Worm (Caenorhabditis elegans): ENCODE data around the gene srw-76.

DNA sequence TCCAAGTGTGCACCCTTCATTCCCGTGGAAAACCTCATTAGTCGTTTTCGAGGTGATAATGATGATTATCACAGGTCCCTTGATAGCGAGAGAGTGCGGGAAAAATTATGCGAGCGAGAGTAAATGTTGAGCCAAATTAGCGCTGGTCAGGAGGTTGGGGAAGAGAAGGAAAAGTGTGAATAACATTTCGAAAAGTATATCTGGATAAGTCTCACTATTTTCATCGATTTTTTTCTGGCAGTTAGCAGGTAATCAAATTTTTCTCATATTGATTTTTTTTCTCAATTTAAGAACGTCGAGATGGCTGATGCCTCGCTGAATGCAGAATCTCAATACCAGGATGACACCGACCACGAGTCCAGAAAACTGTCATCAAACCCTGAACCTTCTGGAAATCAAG, 9.1 kb downstream of the srw-76 start, which contains the start of gene W06G6.2:
- TF ChIP-seq nhr-11 (tag; optimal IDR thresholded peaks at IDR 0.05): no peak
- no peak for TF ChIP-seq ttx-3 (tag; optimal IDR thresholded peaks at IDR 0.05)
- TF ChIP-seq ama-1 (optimal IDR thresholded peaks at IDR 0.05): no peak
- no peak for TF ChIP-seq unc-55 (GFP tag; optimal IDR thresholded peaks at IDR 0.05)
- TF ChIP-seq pha-4 (tag; optimal IDR thresholded peaks at IDR 0.05): no peak
- TF ChIP-seq ceh-45 (GFP tag; IDR thresholded peaks at IDR 0.05): no peak
- TF ChIP-seq rnt-1 (tag; optimal IDR thresholded peaks at IDR 0.05): no peak
- TF ChIP-seq unc-3 (GFP tag; conservative IDR thresholded peaks at IDR 0.05): no peak
- TF ChIP-seq unc-3 (tag; optimal IDR thresholded peaks at IDR 0.05): no peak
- TF ChIP-seq ceh-48 (tag; optimal IDR thresholded peaks at IDR 0.05): no peak
- TF ChIP-seq ref-2 (tag; optimal IDR thresholded peaks at IDR 0.05): no peak
- no peak for TF ChIP-seq pqm-1 (tag; optimal IDR thresholded peaks at IDR 0.05)
- TF ChIP-seq hlh-13 (GFP tag; optimal IDR thresholded peaks at IDR 0.05): no peak
- TF ChIP-seq ceh-24 (tag; optimal IDR thresholded peaks at IDR 0.05): no peak
